Fruit fly (Drosophila melanogaster): Measurements from ENCODE around the gene CG2126.

dm6 chr3R:31758587-31759167, 17.8 kb downstream of the CG2126 start, which contains the start of gene CG2187:
- TF ChIP-seq usp (GFP tag; optimal IDR thresholded peaks at IDR 0.05): no peak
- TF ChIP-seq pan (optimal IDR thresholded peaks at IDR 0.05): no peak
- no peak for TF ChIP-seq CG8478 (optimal IDR thresholded peaks at IDR 0.05)
- no peak for TF ChIP-seq Dll (optimal IDR thresholded peaks at IDR 0.05)
- TF ChIP-seq psq (optimal IDR thresholded peaks at IDR 0.05): no peak
